Fruit fly (Drosophila melanogaster) Kc167 (cell line): ENCODE data around the gene CG44329.

Experiments used
- insv ChIP-seq: fragments of >200 bp; optimal IDR thresholded peaks from 3 replicates; lab custom pipeline; 2018; ENCODE audit warnings: missing external identifiers
- psq ChIP-seq: fragments of >200 bp; optimal IDR thresholded peaks from 2 replicates; lab custom pipeline; 2017; ENCODE audit warnings: missing external identifiers

CG44329 gene

dm6 chrX:5763443-5764000 lies 49.3 kb downstream of the CG44329 start:
- no peak for TF ChIP-seq psq (lab: Kevin White, UChicago)
- no peak for TF ChIP-seq insv (lab: Kevin White, UChicago)
